Worm (Caenorhabditis elegans) whole organism, early embryonic: Measurements from ENCODE around the gene pqn-27.

Source experiments
- ama-1 ChIP-seq: fragments of 150-350 bp; optimal IDR thresholded peaks from 2 replicates; lab custom pipeline; 2014
- ceh-13 ChIP-seq: fragments of 200-800 bp; sonication (Bioruptor generic); optimal IDR thresholded peaks from 2 replicates; lab custom pipeline; 2018; ENCODE audit warnings: mild to moderate bottlenecking, missing genetic modification characterization, missing compliant biosample characterization
- ets-7 ChIP-seq: sonication (generic microtip); optimal IDR thresholded peaks from 2 replicates; lab custom pipeline; 2016; ENCODE audit warnings: missing genotype, missing genetic modification characterization, missing compliant biosample characterization
- flt-1 ChIP-seq: fragments of 200-800 bp; sonication (Bioruptor generic); IDR thresholded peaks from 2 replicates; pipeline ENCODE4 v1.3.6; 2022; ENCODE audit warnings: missing genetic modification characterization, missing compliant biosample characterization
- tbx-37 ChIP-seq: fragments of 200-800 bp; sonication (Bioruptor generic); conservative IDR thresholded peaks from 2 replicates; pipeline ENCODE4 v1.3.6; 2022; ENCODE audit warnings: missing genetic modification reagents, missing genetic modification characterization, missing compliant biosample characterization

- TF ChIP-seq ama-1, result no peak
- no peak for TF ChIP-seq ets-7 (tag; lab: Kevin White, UChicago)
- no peak for TF ChIP-seq flt-1 (GFP tag; lab: Robert Waterston, UW)
- TF ChIP-seq ceh-13, result no peak
- TF ChIP-seq tbx-37 (GFP tag; lab: Robert Waterston, UW), result no peak
Measured at ce11 chrII:13503653-13504052, 43.2 kb upstream of the pqn-27 start, which contains the start of gene F54F11.1.
